Fruit fly (Drosophila melanogaster) whole organism, adult: ENCODE results near the gene CG43774.

ENCODE experiments used
- CG11617 ChIP-seq: fragments of 200-800 bp; sonication (Bioruptor generic); optimal IDR thresholded peaks from 2 replicates; lab custom pipeline; 2017; ENCODE audit warnings: mild to moderate bottlenecking, missing biosample characterization, missing genetic modification reagents, missing genetic modification characterization
- CG33017 ChIP-seq: fragments of 200-800 bp; sonication (Bioruptor generic); optimal IDR thresholded peaks from 2 replicates; lab custom pipeline; 2018; ENCODE audit warnings: missing biosample characterization, mild to moderate bottlenecking, missing genetic modification characterization, moderate library complexity
- CG7045 ChIP-seq: fragments of 200-800 bp; sonication (Bioruptor generic); optimal IDR thresholded peaks from 2 replicates; lab custom pipeline; 2017; ENCODE audit warnings: missing biosample characterization, mild to moderate bottlenecking, missing genetic modification characterization
- Clk ChIP-seq: fragments of 200-800 bp; sonication (Bioruptor generic); optimal IDR thresholded peaks from 2 replicates; lab custom pipeline; 2017; ENCODE audit warnings: missing biosample characterization, missing genetic modification characterization
- Crg-1 ChIP-seq: fragments of 200-800 bp; sonication (Bioruptor generic); optimal IDR thresholded peaks from 2 replicates; lab custom pipeline; 2016; ENCODE audit warnings: missing biosample characterization, missing genetic modification characterization
- Hr96 ChIP-seq: fragments of 200-800 bp; sonication (Bioruptor generic); optimal IDR thresholded peaks from 2 replicates; lab custom pipeline; 2016; ENCODE audit warnings: missing biosample characterization, missing genetic modification characterization
- bab1 ChIP-seq: fragments of 200-800 bp; sonication (Bioruptor generic); optimal IDR thresholded peaks from 3 replicates; lab custom pipeline; 2019; ENCODE audit warnings: missing biosample characterization, mild to moderate bottlenecking, missing genetic modification characterization, moderate library complexity
- kay ChIP-seq: fragments of 200-800 bp; sonication (Bioruptor generic); peaks from one replicate; lab custom pipeline; 2016; ENCODE audit warnings: missing biosample characterization, missing genetic modification characterization, borderline replicate concordance

DNA sequence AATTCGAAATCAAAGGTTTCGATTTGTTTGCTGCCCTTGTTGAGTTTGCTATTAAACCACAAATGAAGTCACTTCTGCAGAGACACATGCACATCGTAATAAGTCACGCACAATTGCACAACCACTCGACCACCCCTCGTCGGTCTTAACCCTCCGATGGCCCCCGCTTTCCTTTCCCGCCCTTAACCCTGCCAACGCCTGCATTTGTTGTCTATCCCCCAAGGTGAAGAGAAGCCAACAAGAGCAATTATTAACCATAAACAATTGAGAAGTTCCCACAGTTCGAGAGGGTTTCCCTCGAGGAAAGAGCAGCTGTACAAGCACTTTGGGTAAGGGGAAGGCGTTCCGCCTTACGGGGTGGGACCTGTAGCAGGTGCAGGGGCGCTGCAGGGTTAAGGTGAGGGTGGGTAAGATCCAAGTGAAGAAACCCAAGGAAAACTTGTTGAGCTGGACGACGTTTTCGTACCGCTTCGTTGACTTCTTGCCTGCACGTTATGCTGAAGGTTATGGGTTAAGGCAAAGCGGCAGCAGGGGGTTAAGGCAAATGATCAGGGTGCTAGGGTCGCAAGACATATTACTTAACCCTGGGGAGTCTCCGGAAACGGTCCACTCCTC is 15.0 kb downstream of the CG43774 start:
- no peak for TF ChIP-seq CG11617 (GFP tag; lab: Kevin White, UChicago)
- no peak for TF ChIP-seq kay (GFP tag; lab: Kevin White, UChicago)
- no peak for TF ChIP-seq Hr96
- TF ChIP-seq CG7045 (GFP tag; lab: Kevin White, UChicago), result no peak
- TF ChIP-seq Crg-1 (GFP tag; lab: Kevin White, UChicago), result no peak
- TF ChIP-seq CG33017 (tag; lab: Kevin White, UChicago), result no peak
- no peak for TF ChIP-seq Clk (GFP tag; lab: Kevin White, UChicago)
- TF ChIP-seq bab1, result no peak
